Fruit fly (Drosophila melanogaster) whole organism, embryonic: ENCODE measurements around the gene Taf8.

ENCODE experiments used
- CG10274 ChIP-seq: fragments of 200-800 bp; sonication (Bioruptor generic); optimal IDR thresholded peaks from 3 replicates; lab custom pipeline; 2017; ENCODE audit warnings: missing biosample characterization, mild to moderate bottlenecking, missing genetic modification characterization
- CG10543 ChIP-seq: fragments of 200-800 bp; sonication (Bioruptor generic); optimal IDR thresholded peaks from 3 replicates; lab custom pipeline; 2017; ENCODE audit warnings: missing biosample characterization, mild to moderate bottlenecking, missing genetic modification characterization, moderate library complexity
- CG11560 ChIP-seq: fragments of 200-800 bp; sonication (Bioruptor generic); IDR thresholded peaks from 3 replicates; pipeline ENCODE4 v1.3.6; 2022; ENCODE audit warnings: missing biosample characterization, missing genetic modification characterization
- CG1233 ChIP-seq: fragments of 200-800 bp; sonication (Bioruptor generic); optimal IDR thresholded peaks from 4 replicates; lab custom pipeline; 2018; ENCODE audit warnings: missing biosample characterization, mild to moderate bottlenecking, missing genetic modification characterization
- CG12769 ChIP-seq: fragments of 200-800 bp; sonication (Bioruptor generic); optimal IDR thresholded peaks from 2 replicates; lab custom pipeline; 2019; ENCODE audit warnings: missing biosample characterization, mild to moderate bottlenecking, missing genetic modification characterization, moderate library complexity
- CG13775 ChIP-seq: fragments of 200-800 bp; sonication (Bioruptor generic); optimal IDR thresholded peaks from 3 replicates; lab custom pipeline; 2017; ENCODE audit warnings: missing biosample characterization, mild to moderate bottlenecking, missing genetic modification characterization
- CG14710 ChIP-seq: fragments of 200-800 bp; sonication (Bioruptor generic); optimal IDR thresholded peaks from 3 replicates; lab custom pipeline; 2019; ENCODE audit warnings: missing biosample characterization, mild to moderate bottlenecking, missing genetic modification characterization, moderate library complexity
- CG15011 ChIP-seq: fragments of 200-800 bp; sonication (Bioruptor generic); optimal IDR thresholded peaks from 3 replicates; lab custom pipeline; 2018; ENCODE audit warnings: missing biosample characterization, mild to moderate bottlenecking, missing genetic modification characterization
- CG17186 ChIP-seq: fragments of 200-800 bp; sonication (Bioruptor generic); optimal IDR thresholded peaks from 3 replicates; lab custom pipeline; 2017; ENCODE audit warnings: missing biosample characterization, missing genetic modification reagents, missing genetic modification characterization
- CG17612 ChIP-seq: fragments of 200-800 bp; sonication (Bioruptor generic); IDR thresholded peaks from 2 replicates; pipeline ENCODE4 v1.3.6; 2022; ENCODE audit warnings: missing biosample characterization, missing genetic modification characterization
- CG2120 ChIP-seq: fragments of 200-800 bp; sonication (Bioruptor generic); optimal IDR thresholded peaks from 3 replicates; lab custom pipeline; 2016; ENCODE audit warnings: missing biosample characterization, missing genetic modification characterization
- CG31441 ChIP-seq: fragments of 200-800 bp; sonication (Bioruptor generic); IDR thresholded peaks from 2 replicates; pipeline ENCODE4 v1.3.6; 2022; ENCODE audit warnings: missing biosample characterization, missing genetic modification characterization
- CG34376 ChIP-seq: fragments of 200-800 bp; sonication (Bioruptor generic); optimal IDR thresholded peaks from 2 replicates; lab custom pipeline; 2018; ENCODE audit warnings: missing biosample characterization, mild to moderate bottlenecking, missing genetic modification characterization
- CG3726 ChIP-seq: fragments of 200-800 bp; sonication (Bioruptor generic); IDR thresholded peaks from 3 replicates; pipeline ENCODE4, ENCODE4 v1.3.6; 2022; ENCODE audit warnings: missing biosample characterization, missing genetic modification characterization
- CG3838 ChIP-seq: fragments of 200-800 bp; sonication (Bioruptor generic); optimal IDR thresholded peaks from 3 replicates; lab custom pipeline; 2016; ENCODE audit warnings: missing biosample characterization, missing genetic modification characterization
- CG5953 ChIP-seq: fragments of 200-800 bp; sonication (Bioruptor generic); IDR thresholded peaks from 2 replicates; pipeline ENCODE4 v1.3.6; 2022; ENCODE audit warnings: missing biosample characterization, missing genetic modification characterization
- CG6683 ChIP-seq: fragments of 200-800 bp; sonication (Bioruptor generic); optimal IDR thresholded peaks from 2 replicates; lab custom pipeline; 2017; ENCODE audit warnings: missing biosample characterization, mild to moderate bottlenecking, missing genetic modification characterization, missing genetic modification reagents
- CG6765 ChIP-seq: fragments of 200-800 bp; sonication (Bioruptor generic); optimal IDR thresholded peaks from 3 replicates; lab custom pipeline; 2017; ENCODE audit warnings: missing biosample characterization, mild to moderate bottlenecking, missing genetic modification characterization
- CG8359 ChIP-seq: fragments of 200-800 bp; sonication (Bioruptor generic); optimal IDR thresholded peaks from 2 replicates; lab custom pipeline; 2017; ENCODE audit warnings: missing biosample characterization, mild to moderate bottlenecking, missing genetic modification characterization, borderline replicate concordance
- Deaf1 ChIP-seq: fragments of 200-800 bp; optimal IDR thresholded peaks from 3 replicates; lab custom pipeline; 2019; ENCODE audit warnings: missing biosample characterization, mild to moderate bottlenecking, missing genetic modification characterization, moderate library complexity
- HHEX ChIP-seq: fragments of 200-800 bp; sonication (Bioruptor generic); optimal IDR thresholded peaks from 3 replicates; lab custom pipeline; 2017; ENCODE audit warnings: missing biosample characterization, mild to moderate bottlenecking, missing genetic modification characterization, missing genetic modification reagents
- Hmr ChIP-seq: fragments of 200-800 bp; sonication (Bioruptor generic); optimal IDR thresholded peaks from 3 replicates; lab custom pipeline; 2017; ENCODE audit warnings: mild to moderate bottlenecking, missing biosample characterization, missing genetic modification reagents, missing genetic modification characterization
- Mad ChIP-seq: fragments of 200-800 bp; sonication (Bioruptor generic); optimal IDR thresholded peaks from 2 replicates; lab custom pipeline; 2016; ENCODE audit warnings: missing biosample characterization, missing genetic modification characterization
- NC2β ChIP-seq: fragments of 200-800 bp; sonication (Bioruptor generic); optimal IDR thresholded peaks from 2 replicates; lab custom pipeline; 2016; ENCODE audit warnings: missing biosample characterization, missing genetic modification characterization
- Nf-YB ChIP-seq: fragments of 200-800 bp; sonication (Bioruptor generic); optimal IDR thresholded peaks from 3 replicates; lab custom pipeline; 2019; ENCODE audit warnings: missing biosample characterization, mild to moderate bottlenecking, missing genetic modification characterization, moderate library complexity
- Nf-YC ChIP-seq: fragments of 200-800 bp; optimal IDR thresholded peaks from 3 replicates; lab custom pipeline; 2019; ENCODE audit warnings: missing biosample characterization, mild to moderate bottlenecking, missing genetic modification characterization, moderate library complexity
- Pdp1 ChIP-seq, 2 experiments: fragments of 200-800 bp; sonication (Bioruptor generic); optimal IDR thresholded peaks; 3 replicates each; lab custom pipeline; 2016; ENCODE audit warnings: missing biosample characterization in 2 of 2, missing genetic modification characterization in 2 of 2, mild to moderate bottlenecking in 1 of 2, moderate library complexity in 1 of 2
- Six4 ChIP-seq: fragments of 200-800 bp; sonication (Bioruptor generic); optimal IDR thresholded peaks from 2 replicates; lab custom pipeline; 2016; ENCODE audit warnings: missing biosample characterization, missing genetic modification characterization
- ac ChIP-seq: fragments of 200-800 bp; sonication (Bioruptor generic); optimal IDR thresholded peaks from 3 replicates; lab custom pipeline; 2017; ENCODE audit warnings: missing biosample characterization, mild to moderate bottlenecking, missing genetic modification characterization
- bbx ChIP-seq: fragments of 200-800 bp; sonication (Bioruptor generic); IDR thresholded peaks from 2 replicates; pipeline ENCODE4 v1.3.6; 2022; ENCODE audit warnings: missing biosample characterization, missing genetic modification characterization; ENCODE audit not compliant: partially characterized antibody
- cad ChIP-seq: fragments of >200 bp; optimal IDR thresholded peaks from 2 replicates; lab custom pipeline; 2017; ENCODE audit warnings: missing biosample characterization, missing genetic modification characterization
- chn ChIP-seq: fragments of 200-800 bp; sonication (Bioruptor generic); optimal IDR thresholded peaks from 2 replicates; lab custom pipeline; 2016; ENCODE audit warnings: missing biosample characterization, missing genetic modification characterization
- da ChIP-seq: fragments of 200-800 bp; sonication (Bioruptor generic); optimal IDR thresholded peaks from 2 replicates; lab custom pipeline; 2016; ENCODE audit warnings: missing biosample characterization, missing genetic modification characterization
- ems ChIP-seq: fragments of 200-800 bp; sonication (Bioruptor generic); optimal IDR thresholded peaks from 3 replicates; lab custom pipeline; 2016; ENCODE audit warnings: missing biosample characterization, missing genetic modification characterization
- fd102C ChIP-seq: fragments of 200-800 bp; sonication (Bioruptor generic); optimal IDR thresholded peaks from 2 replicates; lab custom pipeline; 2018; ENCODE audit warnings: missing biosample characterization, mild to moderate bottlenecking, missing genetic modification characterization, moderate library complexity
- hbn ChIP-seq: fragments of 200-800 bp; sonication (Bioruptor generic); IDR thresholded peaks from 2 replicates; pipeline ENCODE4 v1.3.6; 2022; ENCODE audit warnings: missing biosample characterization, missing genetic modification characterization; ENCODE audit not compliant: partially characterized antibody
- klu ChIP-seq: fragments of 200-800 bp; sonication (Bioruptor generic); IDR thresholded peaks from 2 replicates; pipeline ENCODE4 v1.3.6; 2022; ENCODE audit warnings: missing biosample characterization, missing genetic modification characterization
- lab ChIP-seq: fragments of 200-800 bp; sonication (Bioruptor generic); optimal IDR thresholded peaks from 3 replicates; lab custom pipeline; 2017; ENCODE audit warnings: missing biosample characterization, missing genetic modification characterization, mild to moderate bottlenecking, moderate library complexity, missing genetic modification reagents
- maf-S ChIP-seq: fragments of 200-800 bp; sonication (Bioruptor generic); optimal IDR thresholded peaks from 2 replicates; lab custom pipeline; 2016; ENCODE audit warnings: missing biosample characterization, missing genetic modification characterization
- nau ChIP-seq: fragments of 200-800 bp; sonication (Bioruptor generic); optimal IDR thresholded peaks from 3 replicates; lab custom pipeline; 2017; ENCODE audit warnings: missing biosample characterization, mild to moderate bottlenecking, missing genetic modification characterization, missing genetic modification reagents
- nom ChIP-seq: fragments of 200-800 bp; sonication (Bioruptor generic); optimal IDR thresholded peaks from 2 replicates; lab custom pipeline; 2017; ENCODE audit warnings: missing biosample characterization, missing genetic modification characterization, mild to moderate bottlenecking, moderate library complexity, missing genetic modification reagents
- pan ChIP-seq, 4 experiments: fragments of >200 bp in 3 of 4; fragments of 200-800 bp in 1 of 4; sonication (Bioruptor generic) in 1 of 4; optimal IDR thresholded peaks in 3 of 4; IDR thresholded peaks in 1 of 4; 2 replicates each; pipeline versions ENCODE4 v1.3.6 to Lab custom; 2017 to 2022; ENCODE audit warnings: missing biosample characterization in 2 of 4, missing genetic modification characterization in 2 of 4, mixed read lengths in 1 of 4
- pzg ChIP-seq: fragments of 200-800 bp; sonication (Bioruptor generic); optimal IDR thresholded peaks from 3 replicates; lab custom pipeline; 2018; ENCODE audit warnings: missing biosample characterization, mild to moderate bottlenecking, missing genetic modification characterization, moderate library complexity
- sd ChIP-seq: fragments of 200-800 bp; sonication (Bioruptor generic); optimal IDR thresholded peaks from 3 replicates; lab custom pipeline; 2018; ENCODE audit warnings: missing biosample characterization, mild to moderate bottlenecking, missing genetic modification characterization, moderate library complexity
- tna ChIP-seq: fragments of 200-800 bp; sonication (Bioruptor generic); IDR thresholded peaks from 2 replicates; pipeline ENCODE4 v1.3.6; 2022; ENCODE audit warnings: missing biosample characterization, missing genetic modification characterization; ENCODE audit not compliant: partially characterized antibody
- vfl ChIP-seq: fragments of 200-800 bp; sonication (Bioruptor generic); optimal IDR thresholded peaks from 2 replicates; lab custom pipeline; 2016; ENCODE audit warnings: missing biosample characterization, missing genetic modification characterization
- wdn ChIP-seq: fragments of 200-800 bp; sonication (Bioruptor generic); IDR thresholded peaks from 2 replicates; pipeline ENCODE4 v1.3.6; 2022; ENCODE audit warnings: missing biosample characterization, missing genetic modification characterization
- z ChIP-seq: fragments of 200-800 bp; sonication (Bioruptor generic); IDR thresholded peaks from 3 replicates; pipeline ENCODE4 v1.3.6; 2022; ENCODE audit warnings: missing biosample characterization, missing genetic modification characterization

The Taf8 gene

DNA sequence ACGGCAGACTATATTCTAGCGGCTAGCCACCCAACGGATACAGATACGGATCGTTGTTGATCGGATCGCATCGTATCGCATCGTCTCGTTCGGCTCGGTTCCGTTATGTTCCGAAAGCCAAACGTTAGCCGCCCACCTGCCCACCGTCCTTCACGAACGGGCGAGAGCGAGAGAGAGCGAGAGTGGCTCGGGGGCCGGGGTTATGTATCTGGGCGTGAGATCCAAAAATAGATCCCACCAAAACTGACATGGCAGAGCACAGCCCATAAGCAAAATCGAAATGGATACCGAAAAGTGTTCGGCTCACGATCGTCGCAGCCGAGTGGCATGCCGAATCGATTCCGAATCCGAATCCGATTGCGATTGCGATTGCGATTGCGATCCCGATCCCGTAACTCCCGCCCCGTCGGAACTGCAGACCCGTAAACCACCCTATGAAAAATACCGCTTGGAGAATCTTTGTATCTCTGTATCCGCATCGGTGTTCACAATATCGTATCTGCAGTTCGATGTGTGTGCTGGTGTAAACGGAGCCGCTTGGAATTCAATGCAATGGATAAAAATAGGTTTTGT lies 15.1 kb downstream of the Taf8 start, which contains the start of gene wupA (continued):
- TF ChIP-seq da: no peak
- TF ChIP-seq Pdp1 (GFP tag; optimal IDR thresholded peaks at IDR 0.05; lab: Kevin White, UChicago): peak in 1 of 2 experiments; percentile 21
- no peak for TF ChIP-seq cad (GFP tag; lab: Kevin White, UChicago)
- no peak for TF ChIP-seq fd102C
- no peak for TF ChIP-seq CG3726
- no peak for TF ChIP-seq Hmr (GFP tag; lab: Kevin White, UChicago)
- TF ChIP-seq CG1233: no peak
- TF ChIP-seq CG31441 (GFP tag; lab: Robert Waterston, UW): no peak
- TF ChIP-seq ems (GFP tag; lab: Kevin White, UChicago): no peak
- no peak for TF ChIP-seq NC2β
- no peak for TF ChIP-seq CG17186 (GFP tag; lab: Kevin White, UChicago)
- no peak for TF ChIP-seq wdn (GFP tag; lab: Robert Waterston, UW)
- no peak for TF ChIP-seq CG8359 (GFP tag; lab: Kevin White, UChicago)
- no peak for TF ChIP-seq bbx (GFP tag; lab: Robert Waterston, UW)
- no peak for TF ChIP-seq CG14710 (tag; lab: Kevin White, UChicago)
- no peak for TF ChIP-seq tna (GFP tag; lab: Robert Waterston, UW)
- no peak for TF ChIP-seq chn
- no peak for TF ChIP-seq hbn (GFP tag; lab: Robert Waterston, UW)
- no peak for TF ChIP-seq Nf-YB (GFP tag; lab: Kevin White, UChicago)
- TF ChIP-seq CG11560 (tag; lab: Robert Waterston, UW): no peak
- TF ChIP-seq CG3838 (GFP tag; lab: Kevin White, UChicago): no peak
- TF ChIP-seq klu (GFP tag; lab: Robert Waterston, UW): no peak
- TF ChIP-seq pan (optimal IDR thresholded peaks at IDR 0.05; lab: Kevin White, UChicago): no peak
- no peak for TF ChIP-seq pan (GFP tag; optimal IDR thresholded peaks at IDR 0.05 in 1 of 2, IDR thresholded peaks at IDR 0.05 in 1 of 2)

DNA sequence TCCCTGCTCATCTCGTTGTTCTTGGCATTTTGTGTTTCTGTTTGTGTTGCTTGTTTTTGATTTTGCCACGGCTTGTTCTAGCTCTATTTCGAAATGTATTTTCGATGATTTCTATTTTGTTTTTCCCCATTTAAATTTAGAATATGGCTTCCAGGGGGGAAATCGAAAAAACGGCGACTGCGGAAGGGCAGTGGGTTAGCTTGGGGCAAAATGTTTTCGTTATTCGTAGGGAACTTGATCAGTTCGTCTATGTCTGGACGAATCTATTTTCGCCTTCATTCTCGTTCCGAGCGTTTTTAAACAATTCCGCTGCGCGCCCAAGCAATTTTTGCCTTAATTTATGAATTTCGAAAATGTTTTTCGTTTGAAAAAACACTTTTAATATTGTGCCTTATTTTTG lies 16.7 kb downstream of the Taf8 start:
- TF ChIP-seq Deaf1 (tag; lab: Kevin White, UChicago) (no peak), CG17612 (GFP tag; lab: Robert Waterston, UW) (no peak), sd (tag; lab: Kevin White, UChicago) (peak; percentile 39), CG10543 (GFP tag; lab: Kevin White, UChicago) (peak; percentile 42), CG10274 (GFP tag; lab: Kevin White, UChicago) (peak; percentile 86), Six4 (GFP tag; lab: Kevin White, UChicago) (no peak), CG12769 (tag; lab: Kevin White, UChicago) (peak; percentile 81)
- TF ChIP-seq, all 482 proteins: peak for 4

DNA sequence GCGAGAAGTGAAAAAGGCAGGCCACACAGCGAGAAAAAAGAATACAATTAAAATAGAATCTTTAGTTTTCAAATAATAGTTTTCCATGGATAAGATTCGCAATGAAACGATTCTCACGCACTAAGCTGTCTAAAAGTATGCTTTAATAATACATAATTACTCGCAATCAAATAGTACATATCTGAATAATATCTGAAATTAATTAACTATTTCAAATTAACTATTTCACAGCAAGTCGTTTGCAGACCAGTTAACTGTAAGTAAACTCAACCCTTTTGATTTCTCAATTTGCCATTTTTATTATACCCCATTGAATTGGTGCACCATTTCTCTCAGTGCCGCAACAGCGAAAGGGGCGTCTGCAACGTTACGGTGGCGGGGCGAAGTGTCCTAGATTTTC lies 23.8 kb downstream of the Taf8 start:
- peak; percentile 56 for TF ChIP-seq CG34376 (GFP tag; lab: Kevin White, UChicago)
- TF ChIP-seq CG6683 (GFP tag; lab: Kevin White, UChicago): peak; percentile 12
- TF ChIP-seq vfl (GFP tag; lab: Kevin White, UChicago): no peak
- TF ChIP-seq CG6765 (GFP tag; lab: Kevin White, UChicago): peak; percentile 14
- TF ChIP-seq nom (GFP tag; lab: Kevin White, UChicago): no peak
- TF ChIP-seq nau (GFP tag; lab: Kevin White, UChicago): no peak
- no peak for TF ChIP-seq ac (GFP tag; lab: Kevin White, UChicago)
- peak; percentile 66 for TF ChIP-seq lab
- peak; percentile 25 for TF ChIP-seq HHEX (GFP tag; lab: Kevin White, UChicago)
- peak; percentile 10 for TF ChIP-seq CG13775 (GFP tag; lab: Kevin White, UChicago)
- TF ChIP-seq Nf-YC (tag; lab: Kevin White, UChicago): peak; percentile 2
- TF ChIP-seq CG15011: peak; percentile 36
- TF ChIP-seq CG5953: no peak
- no peak for TF ChIP-seq pzg (GFP tag; lab: Kevin White, UChicago)
- no peak for TF ChIP-seq z (GFP tag; lab: Robert Waterston, UW)
- TF ChIP-seq maf-S (GFP tag; lab: Kevin White, UChicago): no peak
- TF ChIP-seq Mad (GFP tag; lab: Kevin White, UChicago): no peak
- TF ChIP-seq CG2120 (GFP tag; lab: Kevin White, UChicago): peak; percentile 51
